Fruit fly (Drosophila melanogaster) whole organism, prepupa: ENCODE data around the gene CG7912.
A peak's percentile ranks its signal among the peaks of the same experiment; 100 is the strongest.

ENCODE experiments used
- Blimp-1 ChIP-seq: fragments of 200-800 bp; sonication (Bioruptor generic); optimal IDR thresholded peaks from 3 replicates; lab custom pipeline; 2017; ENCODE audit warnings: missing biosample characterization, missing genetic modification characterization, mild to moderate bottlenecking, moderate library complexity, missing genetic modification reagents
- CG10631 ChIP-seq: fragments of 200-800 bp; sonication (Bioruptor generic); optimal IDR thresholded peaks from 2 replicates; lab custom pipeline; 2016; ENCODE audit warnings: missing biosample characterization, missing genetic modification characterization
- CG11294 ChIP-seq: fragments of 200-800 bp; sonication (Bioruptor generic); IDR thresholded peaks from 2 replicates; pipeline ENCODE4 v1.3.6; 2022; ENCODE audit warnings: missing biosample characterization, missing genetic modification characterization
- CG11762 ChIP-seq: fragments of 200-800 bp; sonication (Bioruptor generic); optimal IDR thresholded peaks from 3 replicates; lab custom pipeline; 2016; ENCODE audit warnings: missing biosample characterization, missing genetic modification characterization; ENCODE audit not compliant: insufficient read depth
- CG11902 ChIP-seq: fragments of 200-800 bp; sonication (Bioruptor generic); optimal IDR thresholded peaks from 3 replicates; lab custom pipeline; 2016; ENCODE audit warnings: missing biosample characterization, missing genetic modification characterization
- CG15336 ChIP-seq: fragments of 200-800 bp; sonication (Bioruptor generic); IDR thresholded peaks from 2 replicates; pipeline ENCODE4 v1.3.6; 2022; ENCODE audit warnings: missing biosample characterization, missing genetic modification characterization
- CG1621 ChIP-seq: fragments of 200-800 bp; sonication (Bioruptor generic); optimal IDR thresholded peaks from 3 replicates; lab custom pipeline; 2018; ENCODE audit warnings: missing biosample characterization, mild to moderate bottlenecking, missing genetic modification characterization
- CG16779 ChIP-seq: fragments of 200-800 bp; sonication (Bioruptor generic); optimal IDR thresholded peaks from 3 replicates; lab custom pipeline; 2017; ENCODE audit warnings: missing biosample characterization, mild to moderate bottlenecking, missing genetic modification characterization
- CG3032 ChIP-seq: fragments of 200-800 bp; optimal IDR thresholded peaks from 2 replicates; lab custom pipeline; 2019; ENCODE audit warnings: missing biosample characterization, mild to moderate bottlenecking, missing genetic modification characterization, moderate library complexity
- CG32006 ChIP-seq: fragments of 200-800 bp; sonication (Bioruptor generic); optimal IDR thresholded peaks from 3 replicates; lab custom pipeline; 2017; ENCODE audit warnings: missing biosample characterization, mild to moderate bottlenecking, missing genetic modification characterization
- CG34406 ChIP-seq: fragments of 200-800 bp; sonication (Bioruptor generic); optimal IDR thresholded peaks from 3 replicates; lab custom pipeline; 2016; ENCODE audit warnings: missing biosample characterization, missing genetic modification characterization
- CG3919 ChIP-seq: fragments of 200-800 bp; sonication (Bioruptor generic); optimal IDR thresholded peaks from 3 replicates; lab custom pipeline; 2016; ENCODE audit warnings: missing biosample characterization, missing genetic modification characterization
- CG6163 ChIP-seq: fragments of 200-800 bp; sonication (Bioruptor generic); IDR thresholded peaks from 3 replicates; pipeline ENCODE4 v1.3.6; 2022; ENCODE audit warnings: missing biosample characterization, missing genetic modification characterization
- CG6276 ChIP-seq: fragments of 200-800 bp; sonication (Bioruptor generic); optimal IDR thresholded peaks from 2 replicates; lab custom pipeline; 2017; ENCODE audit warnings: missing biosample characterization, mild to moderate bottlenecking, missing genetic modification characterization
- CG6808 ChIP-seq: fragments of 200-800 bp; sonication (Bioruptor generic); optimal IDR thresholded peaks from 3 replicates; lab custom pipeline; 2017; ENCODE audit warnings: missing biosample characterization, missing genetic modification characterization, mild to moderate bottlenecking, moderate library complexity, missing genetic modification reagents
- CG6854 ChIP-seq: fragments of 200-800 bp; sonication (Bioruptor generic); optimal IDR thresholded peaks from 2 replicates; lab custom pipeline; 2017; ENCODE audit warnings: missing biosample characterization, mild to moderate bottlenecking, missing genetic modification characterization
- CG7368 ChIP-seq: fragments of 200-800 bp; sonication (Bioruptor generic); optimal IDR thresholded peaks from 3 replicates; lab custom pipeline; 2016; ENCODE audit warnings: missing biosample characterization, missing genetic modification characterization
- CG8319 ChIP-seq: fragments of 200-800 bp; sonication (Bioruptor generic); optimal IDR thresholded peaks from 3 replicates; lab custom pipeline; 2016; ENCODE audit warnings: missing biosample characterization, missing genetic modification characterization
- CG9139 ChIP-seq: fragments of 200-800 bp; sonication (Bioruptor generic); optimal IDR thresholded peaks from 3 replicates; lab custom pipeline; 2017; ENCODE audit warnings: missing biosample characterization, mild to moderate bottlenecking, missing genetic modification characterization
- Eip75B ChIP-seq: fragments of 200-800 bp; sonication (Bioruptor generic); optimal IDR thresholded peaks from 3 replicates; lab custom pipeline; 2016; ENCODE audit warnings: missing biosample characterization, missing genetic modification characterization
- Eip78C ChIP-seq: fragments of 200-800 bp; sonication (Bioruptor generic); peaks from one replicate; lab custom pipeline; 2016; ENCODE audit warnings: missing biosample characterization, missing genetic modification characterization
- Eip93F ChIP-seq: fragments of 200-800 bp; sonication (Bioruptor generic); optimal IDR thresholded peaks from 2 replicates; lab custom pipeline; 2016; ENCODE audit warnings: missing biosample characterization, mild to moderate bottlenecking, missing genetic modification characterization
- Ets21C ChIP-seq: fragments of 200-800 bp; sonication (Bioruptor generic); optimal IDR thresholded peaks from 3 replicates; lab custom pipeline; 2016; ENCODE audit warnings: missing biosample characterization, missing genetic modification characterization
- Ets96B ChIP-seq: fragments of 200-800 bp; optimal IDR thresholded peaks from 2 replicates; lab custom pipeline; 2019; ENCODE audit warnings: missing biosample characterization, mild to moderate bottlenecking, missing genetic modification characterization, moderate library complexity
- Gug ChIP-seq: fragments of 200-800 bp; sonication (Bioruptor generic); IDR thresholded peaks from 2 replicates; pipeline ENCODE4 v1.3.6; 2022; ENCODE audit warnings: missing biosample characterization, missing genetic modification characterization
- Hr38 ChIP-seq: sonication (Bioruptor generic); optimal IDR thresholded peaks from 2 replicates; lab custom pipeline; 2016; ENCODE audit warnings: missing biosample characterization, missing genetic modification characterization
- Hr39 ChIP-seq: fragments of 200-800 bp; sonication (Bioruptor generic); optimal IDR thresholded peaks from 2 replicates; lab custom pipeline; 2016; ENCODE audit warnings: missing biosample characterization, missing genetic modification characterization
- Lpt ChIP-seq: fragments of 200-800 bp; sonication (Bioruptor generic); optimal IDR thresholded peaks from 3 replicates; lab custom pipeline; 2016; ENCODE audit warnings: missing biosample characterization, missing genetic modification characterization
- OdsH ChIP-seq: fragments of 200-800 bp; sonication (Bioruptor generic); optimal IDR thresholded peaks from 3 replicates; lab custom pipeline; 2016; ENCODE audit warnings: missing biosample characterization, missing genetic modification characterization
- Smox ChIP-seq: fragments of 200-800 bp; sonication (Bioruptor generic); optimal IDR thresholded peaks from 3 replicates; lab custom pipeline; 2016; ENCODE audit warnings: missing biosample characterization, missing genetic modification characterization
- Sox102F ChIP-seq: fragments of 200-800 bp; sonication (Bioruptor generic); optimal IDR thresholded peaks from 2 replicates; lab custom pipeline; 2016; ENCODE audit warnings: missing biosample characterization, mild to moderate bottlenecking, missing genetic modification characterization
- Sox14 ChIP-seq: fragments of 200-800 bp; sonication (Bioruptor generic); optimal IDR thresholded peaks from 3 replicates; lab custom pipeline; 2016; ENCODE audit warnings: missing biosample characterization, missing genetic modification characterization
- Sox15 ChIP-seq: fragments of 200-800 bp; sonication (Bioruptor generic); optimal IDR thresholded peaks from 3 replicates; lab custom pipeline; 2016; ENCODE audit warnings: missing biosample characterization, missing genetic modification characterization
- achi ChIP-seq: fragments of 200-800 bp; sonication (Bioruptor generic); optimal IDR thresholded peaks from 3 replicates; lab custom pipeline; 2016; ENCODE audit warnings: missing biosample characterization, missing genetic modification characterization
- dsx ChIP-seq: fragments of 200-800 bp; optimal IDR thresholded peaks from 3 replicates; lab custom pipeline; 2019; ENCODE audit warnings: missing biosample characterization, mild to moderate bottlenecking, missing genetic modification characterization, moderate library complexity; ENCODE audit not compliant: poor library complexity, severe bottlenecking
- fd59A ChIP-seq: fragments of 200-800 bp; sonication (Bioruptor generic); optimal IDR thresholded peaks from 2 replicates; lab custom pipeline; 2017; ENCODE audit warnings: missing biosample characterization, mild to moderate bottlenecking, missing genetic modification characterization, missing genetic modification reagents
- fd85E ChIP-seq: fragments of 200-800 bp; sonication (Bioruptor generic); optimal IDR thresholded peaks from 3 replicates; lab custom pipeline; 2016; ENCODE audit warnings: missing biosample characterization, missing genetic modification characterization
- fkh ChIP-seq: fragments of 200-800 bp; sonication (Bioruptor generic); optimal IDR thresholded peaks from 3 replicates; lab custom pipeline; 2017; ENCODE audit warnings: missing biosample characterization, mild to moderate bottlenecking, missing genetic modification characterization, moderate library complexity
- lz ChIP-seq: fragments of 200-800 bp; sonication (Bioruptor generic); optimal IDR thresholded peaks from 3 replicates; lab custom pipeline; 2016; ENCODE audit warnings: missing biosample characterization, missing genetic modification characterization
- net ChIP-seq: fragments of 200-800 bp; sonication (Bioruptor generic); optimal IDR thresholded peaks from 3 replicates; lab custom pipeline; 2016; ENCODE audit warnings: missing biosample characterization, missing genetic modification characterization
- pdm3 ChIP-seq: fragments of 200-800 bp; sonication (Bioruptor generic); optimal IDR thresholded peaks from 3 replicates; lab custom pipeline; 2016; ENCODE audit warnings: missing biosample characterization, missing genetic modification characterization
- salr ChIP-seq, 2 experiments: fragments of 200-800 bp; sonication (Bioruptor generic); optimal IDR thresholded peaks; 3 replicates each; lab custom pipeline; 2016 to 2018; ENCODE audit warnings: missing biosample characterization in 2 of 2, missing genetic modification characterization in 2 of 2, mild to moderate bottlenecking in 1 of 2
- spab ChIP-seq: fragments of 200-800 bp; sonication (Bioruptor generic); optimal IDR thresholded peaks from 2 replicates; lab custom pipeline; 2017; ENCODE audit warnings: missing biosample characterization, mild to moderate bottlenecking, missing genetic modification characterization, missing genetic modification reagents
- ss ChIP-seq, 2 experiments: fragments of 200-800 bp; sonication (Bioruptor generic); optimal IDR thresholded peaks; 2 replicates in 1 of 2; 3 replicates in 1 of 2; lab custom pipeline; 2017 to 2018; ENCODE audit warnings: mild to moderate bottlenecking in 2 of 2, missing biosample characterization in 2 of 2, missing genetic modification characterization in 2 of 2, moderate library complexity in 1 of 2
- topi ChIP-seq: fragments of 200-800 bp; sonication (Bioruptor generic); optimal IDR thresholded peaks from 3 replicates; lab custom pipeline; 2016; ENCODE audit warnings: missing biosample characterization, missing genetic modification characterization
- vri ChIP-seq: fragments of 200-800 bp; sonication (Bioruptor generic); optimal IDR thresholded peaks from 3 replicates; lab custom pipeline; 2016; ENCODE audit warnings: missing biosample characterization, mild to moderate bottlenecking, missing genetic modification characterization

Gene CG7912

dm6 chr3R:30014977-30015514 lies 6.1 kb upstream of the CG7912 start, which contains the start of gene CG7920 (continued):
- TF ChIP-seq CG32006 (peak; percentile 12), vri (GFP tag; lab: Kevin White, UChicago) (peak; percentile 71), CG1621 (peak; percentile 61), salr (GFP tag; optimal IDR thresholded peaks at IDR 0.05; lab: Kevin White, UChicago) (no peak), CG10631 (no peak), Hr38 (GFP tag; lab: Kevin White, UChicago) (no peak), Eip75B (GFP tag; lab: Kevin White, UChicago) (peak; percentile 42), Eip93F (GFP tag; lab: Kevin White, UChicago) (no peak), CG11902 (no peak), Eip78C (GFP tag; lab: Kevin White, UChicago) (peak; percentile 75), dsx (GFP tag; lab: Kevin White, UChicago) (peak; percentile 42), Ets21C (GFP tag; lab: Kevin White, UChicago) (no peak)

- TF ChIP-seq CG15336 (GFP tag; lab: Robert Waterston, UW) (no peak), CG6854 (GFP tag; lab: Kevin White, UChicago) (no peak)
Measured at dm6 chr3R:30014480-30014879, 5.5 kb upstream of the CG7912 start.

- TF ChIP-seq CG6276 (GFP tag; lab: Kevin White, UChicago): peak; percentile 86
- TF ChIP-seq Ets96B (tag; lab: Kevin White, UChicago): peak; percentile 46
- TF ChIP-seq Lpt (GFP tag; lab: Kevin White, UChicago): peak; percentile 16
- TF ChIP-seq CG34406 (GFP tag; lab: Kevin White, UChicago): no peak
- TF ChIP-seq CG1621: peak; percentile 49
- peak; percentile 18 for TF ChIP-seq achi
- no peak for TF ChIP-seq Sox102F (GFP tag; lab: Kevin White, UChicago)
- TF ChIP-seq Gug (GFP tag; lab: Robert Waterston, UW): no peak
- TF ChIP-seq CG9139 (GFP tag; lab: Kevin White, UChicago): peak; percentile 93
- TF ChIP-seq CG7368 (GFP tag; lab: Kevin White, UChicago): no peak
- no peak; the same call in 2 of the 3 replicates for TF ChIP-seq CG6163 (GFP tag; lab: Robert Waterston, UW)
- TF ChIP-seq Sox15 (GFP tag; lab: Kevin White, UChicago): no peak
- no peak for TF ChIP-seq CG11762
- no peak for TF ChIP-seq Hr39 (GFP tag; lab: Kevin White, UChicago)
- TF ChIP-seq ss (GFP tag; optimal IDR thresholded peaks at IDR 0.05; lab: Kevin White, UChicago): peak; percentile 88 to 90
- no peak for TF ChIP-seq Eip75B (GFP tag; lab: Kevin White, UChicago)
- no peak for TF ChIP-seq pdm3 (GFP tag; lab: Kevin White, UChicago)
- TF ChIP-seq CG16779 (tag; lab: Kevin White, UChicago): peak; percentile 75
- peak; percentile 59 for TF ChIP-seq CG3919
- no peak for TF ChIP-seq CG11294 (GFP tag; lab: Robert Waterston, UW)
- peak; percentile 72 for TF ChIP-seq dsx (GFP tag; lab: Kevin White, UChicago)
- TF ChIP-seq CG3032: no peak
- TF ChIP-seq fkh (GFP tag; lab: Kevin White, UChicago): no peak
- no peak for TF ChIP-seq fd59A (GFP tag; lab: Kevin White, UChicago)
- no peak for TF ChIP-seq CG10631
- no peak for TF ChIP-seq Hr38 (GFP tag; lab: Kevin White, UChicago)
- TF ChIP-seq Blimp-1: peak; percentile 5
- peak; percentile 71 for TF ChIP-seq Eip78C (GFP tag; lab: Kevin White, UChicago)
- peak; percentile 88 for TF ChIP-seq CG6808 (GFP tag; lab: Kevin White, UChicago)
- peak; percentile 36 for TF ChIP-seq topi (GFP tag; lab: Kevin White, UChicago)
- no peak for TF ChIP-seq Smox (GFP tag; lab: Kevin White, UChicago)
- TF ChIP-seq OdsH (GFP tag; lab: Kevin White, UChicago): no peak
- peak; percentile 18 for TF ChIP-seq CG8319 (GFP tag; lab: Kevin White, UChicago)
- TF ChIP-seq Ets21C (GFP tag; lab: Kevin White, UChicago): no peak
- no peak for TF ChIP-seq fd85E (GFP tag; lab: Kevin White, UChicago)
- TF ChIP-seq lz (GFP tag; lab: Kevin White, UChicago): no peak
- TF ChIP-seq Sox14 (GFP tag; lab: Kevin White, UChicago): peak; percentile 6
- no peak for TF ChIP-seq vri (GFP tag; lab: Kevin White, UChicago)
- TF ChIP-seq net: peak; percentile 50
- TF ChIP-seq spab: peak; percentile 77
- peak in 1 of 2 experiments; percentile 16 for TF ChIP-seq salr (GFP tag; optimal IDR thresholded peaks at IDR 0.05; lab: Kevin White, UChicago)
Measured at dm6 chr3R:30013909-30014308, 4.9 kb upstream of the CG7912 start.
